Fruit fly (Drosophila melanogaster) S2 (cell line): ENCODE data around the gene CG16890.

ENCODE experiments used
- CG8478 ChIP-seq: fragments of >200 bp; optimal IDR thresholded peaks from 2 replicates; lab custom pipeline; 2018
- CTCF ChIP-seq, 2 experiments: fragments of >200 bp; optimal IDR thresholded peaks; 2 replicates each; lab custom pipeline; 2018

dm6 chr2L:13804561-13805067 is 20.5 kb upstream of the CG16890 start:
- no peak for TF ChIP-seq CG8478 (lab: Kevin White, UChicago)
- TF ChIP-seq CTCF (optimal IDR thresholded peaks at IDR 0.05; lab: Kevin White, UChicago) = no peak
